Worm (Caenorhabditis elegans): ENCODE data around the gene F32D8.14.

DNA sequence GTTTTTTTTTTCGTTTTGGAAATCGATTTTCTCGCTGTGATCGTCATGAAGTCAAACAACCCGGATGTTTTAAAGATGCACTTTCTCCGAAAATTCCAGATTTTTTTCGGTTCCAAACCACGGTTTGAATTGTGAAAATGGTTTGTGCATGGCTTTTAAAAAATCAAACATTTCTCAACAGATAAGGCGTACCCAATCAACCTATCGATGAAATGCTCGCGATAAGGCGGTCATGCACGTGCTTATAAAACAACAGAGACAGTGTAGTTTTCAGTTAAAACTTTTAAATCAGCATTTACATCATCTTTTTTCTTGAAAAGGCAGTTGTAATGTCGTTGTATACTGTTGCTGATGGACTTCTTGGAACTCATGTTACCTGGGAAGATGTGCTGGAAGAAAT, 37.8 kb upstream of the F32D8.14 start, which contains the start of gene F58B4.5:
- no peak for TF ChIP-seq ama-1 (optimal IDR thresholded peaks at IDR 0.05)
- TF ChIP-seq ref-2 (tag; optimal IDR thresholded peaks at IDR 0.05), result no peak
- TF ChIP-seq nhr-11 (tag; optimal IDR thresholded peaks at IDR 0.05), result no peak
